Worm (Caenorhabditis elegans): Measurements from ENCODE around the gene F39B3.7.

The F39B3.7 gene

DNA sequence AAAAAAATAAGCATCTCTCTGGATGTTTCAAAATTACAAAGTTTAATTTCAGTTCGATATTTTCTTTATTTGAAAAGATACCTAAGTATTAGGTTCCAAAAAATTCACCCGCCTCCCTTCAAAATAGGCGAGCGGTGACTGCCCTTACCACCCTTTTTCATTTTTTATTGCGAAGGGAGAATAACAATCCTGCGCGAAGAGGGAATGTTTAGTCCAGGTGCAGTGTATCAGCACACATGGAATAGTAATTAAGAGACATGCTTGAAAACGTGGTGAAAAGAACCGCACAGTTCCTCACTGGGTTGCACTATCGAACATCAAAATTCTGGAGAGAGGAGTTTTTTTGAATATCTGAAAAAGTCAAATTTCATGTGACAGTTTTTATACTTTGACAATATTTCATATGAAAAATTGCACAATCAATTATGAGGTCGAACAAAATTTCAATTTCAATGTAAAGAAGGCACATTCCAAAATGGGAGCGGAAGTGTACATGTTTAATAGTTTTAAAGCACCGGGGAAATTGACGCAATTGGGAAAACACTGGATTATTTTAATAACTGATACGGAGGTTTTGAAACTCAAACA, 22.8 kb downstream of the F39B3.7 start (continued):
- TF ChIP-seq lim-7 (GFP tag; IDR thresholded peaks at IDR 0.05) (no peak; the same call in 1 of the 2 replicates), ctbp-1 (GFP tag; IDR thresholded peaks at IDR 0.05) (peak; percentile 91), nhr-28 (tag; optimal IDR thresholded peaks at IDR 0.05) (peak; percentile 22), snpc-1.2 (GFP tag; IDR thresholded peaks at IDR 0.05) (no peak), dpl-1 (GFP tag; optimal IDR thresholded peaks at IDR 0.05) (peak; percentile 9), sdz-12 (GFP tag; optimal IDR thresholded peaks at IDR 0.05) (no peak), daf-12 (tag; optimal IDR thresholded peaks at IDR 0.05) (no peak), nhr-48 (tag; optimal IDR thresholded peaks at IDR 0.05) (peak; percentile 85), spr-3 (GFP tag; optimal IDR thresholded peaks at IDR 0.05) (peak; percentile 81), Y105C5A.15 (GFP tag; IDR thresholded peaks at IDR 0.05) (no peak), snpc-4 (tag; optimal IDR thresholded peaks at IDR 0.05) (no peak), rbr-2 (tag; optimal IDR thresholded peaks at IDR 0.05) (peak; percentile 94), duxl-1 (tag; optimal IDR thresholded peaks at IDR 0.05; ENCODE audit: poor library complexity) (peak; percentile 96), dmd-6 (GFP tag; IDR thresholded peaks at IDR 0.05) (peak; percentile 94), mes-2 (tag; optimal IDR thresholded peaks at IDR 0.05; ENCODE audit: poor library complexity, severe bottlenecking) (peak; percentile 93), Y5F2A.4 (GFP tag; optimal IDR thresholded peaks at IDR 0.05) (peak; percentile 56), aha-1 (tag) (peak; percentile 16), fkh-10 (GFP tag; optimal IDR thresholded peaks at IDR 0.05) (peak; percentile 52), unc-62 (GFP tag; optimal IDR thresholded peaks at IDR 0.05 in 1 of 2) (no peak), unc-62 (tag; optimal IDR thresholded peaks at IDR 0.05) (no peak), nhr-25 (tag; optimal IDR thresholded peaks at IDR 0.05; ENCODE audit: borderline replicate concordance, insufficient read depth) (no peak), zfp-3 (GFP tag; conservative IDR thresholded peaks at IDR 0.05) (peak; percentile 88), madf-9 (GFP tag; conservative IDR thresholded peaks at IDR 0.05) (peak; percentile 94), lin-13 (GFP tag; optimal IDR thresholded peaks at IDR 0.05) (peak; percentile 62), pha-4 (GFP tag; IDR thresholded peaks at IDR 0.05) (peak; percentile 95), pha-4 (tag; optimal IDR thresholded peaks at IDR 0.05) (no peak), ces-1 (GFP tag; optimal IDR thresholded peaks at IDR 0.05) (no peak), lin-39 (tag; optimal IDR thresholded peaks at IDR 0.05) (no peak), Y75B8A.6 (GFP tag; IDR thresholded peaks at IDR 0.05) (no peak), nhr-102 (tag; optimal IDR thresholded peaks at IDR 0.05) (peak; percentile 97), spr-1 (tag; optimal IDR thresholded peaks at IDR 0.05) (peak; percentile 92), nhr-77 (tag; optimal IDR thresholded peaks at IDR 0.05) (peak; percentile 91), daf-16 (GFP tag; optimal IDR thresholded peaks at IDR 0.05) (peak; percentile 64 to 89), daf-16 (tag; optimal IDR thresholded peaks at IDR 0.05) (peak; percentile 38), nhr-76 (tag; optimal IDR thresholded peaks at IDR 0.05) (no peak), arid-1 (GFP tag; conservative IDR thresholded peaks at IDR 0.05) (peak; percentile 84), hmg-1.1 (GFP tag; IDR thresholded peaks at IDR 0.05) (peak; percentile 99), hlh-11 (tag; optimal IDR thresholded peaks at IDR 0.05) (peak; percentile 87), saeg-2 (GFP tag; IDR thresholded peaks at IDR 0.05) (peak; percentile 90)

DNA sequence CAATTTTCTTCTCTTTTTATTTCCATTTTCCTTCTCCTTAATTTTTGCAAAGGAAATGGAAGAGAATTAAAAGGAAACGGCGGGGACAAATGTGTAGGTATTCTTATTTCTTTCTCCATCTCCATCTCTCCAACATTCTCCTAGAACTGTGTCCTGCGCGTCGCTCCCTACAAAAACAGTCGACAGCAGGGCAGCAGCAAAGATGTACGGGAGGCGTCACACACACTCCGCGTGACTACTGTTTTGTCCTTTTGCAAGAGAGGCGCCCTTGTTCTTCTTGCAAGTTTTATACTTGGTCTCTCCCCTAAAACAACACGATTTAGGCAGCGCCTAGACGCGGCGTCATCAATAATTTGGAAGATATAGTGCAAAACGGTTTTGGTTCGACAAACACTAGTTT, 27.3 kb downstream of the F39B3.7 start:
- peak; percentile 82 for TF ChIP-seq mxl-3 (GFP tag; optimal IDR thresholded peaks at IDR 0.05)
- TF ChIP-seq spr-1 (tag; optimal IDR thresholded peaks at IDR 0.05): no peak
- peak; percentile 73 for TF ChIP-seq nhr-28 (tag; optimal IDR thresholded peaks at IDR 0.05)
- TF ChIP-seq zfp-3 (GFP tag; conservative IDR thresholded peaks at IDR 0.05): no peak
- TF ChIP-seq pha-4 (GFP tag; IDR thresholded peaks at IDR 0.05): no peak
- no peak for TF ChIP-seq pha-4 (tag; optimal IDR thresholded peaks at IDR 0.05)
- no peak for TF ChIP-seq daf-16 (GFP tag; optimal IDR thresholded peaks at IDR 0.05)
- TF ChIP-seq daf-16 (tag; optimal IDR thresholded peaks at IDR 0.05): no peak
- TF ChIP-seq lin-29 (GFP tag; IDR thresholded peaks at IDR 0.05): no peak
- TF ChIP-seq lin-13 (GFP tag; optimal IDR thresholded peaks at IDR 0.05): no peak
- TF ChIP-seq nhr-48 (tag; optimal IDR thresholded peaks at IDR 0.05): peak; percentile 35
- TF ChIP-seq aha-1 (tag): no peak
- no peak for TF ChIP-seq tag-97 (GFP tag; IDR thresholded peaks at IDR 0.05)
- no peak for TF ChIP-seq T20F7.1 (GFP tag; optimal IDR thresholded peaks at IDR 0.05)
- TF ChIP-seq ces-1 (GFP tag; optimal IDR thresholded peaks at IDR 0.05): no peak
- TF ChIP-seq madf-5 (GFP tag; IDR thresholded peaks at IDR 0.05): no peak
- TF ChIP-seq sdz-12 (GFP tag; optimal IDR thresholded peaks at IDR 0.05): no peak
- TF ChIP-seq ZK546.5 (tag; optimal IDR thresholded peaks at IDR 0.05): no peak
- no peak for TF ChIP-seq Y5F2A.4 (GFP tag; optimal IDR thresholded peaks at IDR 0.05)
- TF ChIP-seq ceh-62 (tag; optimal IDR thresholded peaks at IDR 0.05): no peak
- no peak for TF ChIP-seq ceh-20 (GFP tag; IDR thresholded peaks at IDR 0.05)
- no peak for TF ChIP-seq ceh-32 (tag; optimal IDR thresholded peaks at IDR 0.05; ENCODE audit: poor library complexity)
- no peak for TF ChIP-seq skn-1 (tag; optimal IDR thresholded peaks at IDR 0.05)
- TF ChIP-seq ceh-82 (tag; optimal IDR thresholded peaks at IDR 0.05): no peak
- peak; percentile 41; the same call in 1 of the 2 replicates for TF ChIP-seq hmg-1.1 (GFP tag; IDR thresholded peaks at IDR 0.05)

All from whole organism, L4 larva.